Worm (Caenorhabditis elegans) whole organism, L3 larva: ENCODE data around the gene cyn-10.
A peak's percentile ranks its signal among the peaks of the same experiment; 100 is the strongest.

ENCODE experiments used
- elt-1 ChIP-seq: fragments of 150-350 bp; optimal IDR thresholded peaks from 2 replicates; lab custom pipeline; 2014; ENCODE audit warnings: missing biosample characterization, missing genetic modification characterization
- elt-3 ChIP-seq, 3 experiments: fragments of 150-350 bp in 1 of 3; sonication (generic microtip) in 2 of 3; optimal IDR thresholded peaks; 2 replicates in 2 of 3; 4 replicates in 1 of 3; lab custom pipeline; 2014 to 2017; ENCODE audit warnings: missing biosample characterization in 3 of 3, missing genetic modification characterization in 3 of 3
- eor-1 ChIP-seq, 2 experiments: fragments of 150-350 bp; optimal IDR thresholded peaks; 2 replicates each; lab custom pipeline; 2014 to 2018; ENCODE audit warnings: missing biosample characterization in 2 of 2, missing genetic modification characterization in 2 of 2
- nhr-11 ChIP-seq: fragments of 150-350 bp; optimal IDR thresholded peaks from 2 replicates; lab custom pipeline; 2014; ENCODE audit warnings: missing biosample characterization, missing genetic modification characterization
- nhr-25 ChIP-seq: sonication (generic microtip); optimal IDR thresholded peaks from 2 replicates; lab custom pipeline; 2017; ENCODE audit warnings: missing biosample characterization, missing genetic modification characterization
- nhr-77 ChIP-seq: fragments of 150-350 bp; optimal IDR thresholded peaks from 2 replicates; lab custom pipeline; 2014; ENCODE audit warnings: missing biosample characterization, missing genetic modification characterization
- snpc-4 ChIP-seq: fragments of 150-350 bp; optimal IDR thresholded peaks from 2 replicates; lab custom pipeline; 2014; ENCODE audit warnings: missing biosample characterization, missing genetic modification characterization
- unc-39 ChIP-seq: sonication (generic microtip); optimal IDR thresholded peaks from 4 replicates; lab custom pipeline; 2017; ENCODE audit warnings: missing biosample characterization, missing genetic modification characterization

DNA sequence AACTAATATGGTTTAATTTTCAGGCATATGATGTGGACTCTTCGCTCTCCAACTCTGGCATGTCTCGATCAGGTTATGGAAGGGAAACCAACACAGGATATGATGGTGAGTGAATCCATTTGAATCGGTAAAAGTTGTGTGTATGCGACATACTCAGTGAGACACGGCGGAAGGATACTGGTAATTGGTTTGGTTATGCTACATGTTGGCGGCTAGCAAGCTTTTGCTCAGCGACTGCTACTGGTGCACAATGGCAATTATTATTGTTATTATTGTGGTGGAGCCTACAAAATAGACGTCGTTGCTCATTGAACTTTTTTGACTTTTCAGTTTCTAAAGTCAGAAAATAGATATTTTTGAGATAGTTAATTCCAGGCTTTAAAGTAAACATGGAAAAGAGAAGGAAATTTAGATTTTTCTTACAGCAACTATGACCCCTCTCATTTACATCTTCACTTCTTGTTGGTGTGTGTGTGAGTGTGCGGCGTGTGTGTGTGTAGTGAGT is 27.6 kb upstream of the cyn-10 start:
- no peak for TF ChIP-seq elt-3 (tag; optimal IDR thresholded peaks at IDR 0.05; lab: Kevin White, UChicago)
- no peak for TF ChIP-seq eor-1 (tag; optimal IDR thresholded peaks at IDR 0.05; lab: Kevin White, UChicago)
- no peak for TF ChIP-seq nhr-77 (tag; lab: Kevin White, UChicago)
- TF ChIP-seq snpc-4, result no peak
- no peak for TF ChIP-seq unc-39
- TF ChIP-seq nhr-11 (tag; lab: Kevin White, UChicago), result peak; percentile 44
- TF ChIP-seq elt-1 (tag; lab: Kevin White, UChicago), result no peak
- no peak for TF ChIP-seq nhr-25 (tag; lab: Kevin White, UChicago)
